Fruit fly (Drosophila melanogaster) whole organism, embryonic: ENCODE data around the gene CG13096.

Experiments used
- Ada2b ChIP-seq: fragments of 200-800 bp; sonication (Bioruptor generic); IDR thresholded peaks from 2 replicates; pipeline ENCODE4 v1.3.6; 2022; ENCODE audit warnings: missing biosample characterization, missing genetic modification characterization
- CG10274 ChIP-seq: fragments of 200-800 bp; sonication (Bioruptor generic); optimal IDR thresholded peaks from 3 replicates; lab custom pipeline; 2017; ENCODE audit warnings: missing biosample characterization, mild to moderate bottlenecking, missing genetic modification characterization
- CG11695 ChIP-seq: fragments of 200-800 bp; sonication (Bioruptor generic); IDR thresholded peaks from 3 replicates; pipeline ENCODE4 v1.3.6; 2022; ENCODE audit warnings: missing biosample characterization, missing genetic modification characterization
- CG11696 ChIP-seq: fragments of 200-800 bp; sonication (Bioruptor generic); IDR thresholded peaks from 2 replicates; pipeline ENCODE4 v1.3.6; 2022; ENCODE audit warnings: missing biosample characterization, missing genetic modification characterization
- CG14667 ChIP-seq: fragments of 200-800 bp; sonication (Bioruptor generic); IDR thresholded peaks from 2 replicates; pipeline ENCODE4 v1.3.6; 2022; ENCODE audit warnings: missing biosample characterization, missing genetic modification characterization
- CG17328 ChIP-seq: fragments of 200-800 bp; sonication (Bioruptor generic); IDR thresholded peaks from 2 replicates; pipeline ENCODE4 v1.3.6; 2022; ENCODE audit warnings: missing biosample characterization, missing genetic modification characterization
- CG17385 ChIP-seq: fragments of 200-800 bp; sonication (Bioruptor generic); optimal IDR thresholded peaks from 3 replicates; lab custom pipeline; 2018; ENCODE audit warnings: missing biosample characterization, mild to moderate bottlenecking, missing genetic modification characterization
- CG17802 ChIP-seq: fragments of 200-800 bp; sonication (Bioruptor generic); optimal IDR thresholded peaks from 2 replicates; lab custom pipeline; 2018; ENCODE audit warnings: missing biosample characterization, mild to moderate bottlenecking, missing genetic modification characterization, moderate library complexity
- CG2199 ChIP-seq: fragments of 200-800 bp; sonication (Bioruptor generic); IDR thresholded peaks from 3 replicates; pipeline ENCODE4 v1.3.6; 2022; ENCODE audit warnings: missing biosample characterization, missing genetic modification characterization
- CG2202 ChIP-seq: fragments of 200-800 bp; sonication (Bioruptor generic); optimal IDR thresholded peaks from 2 replicates; lab custom pipeline; 2018; ENCODE audit warnings: missing biosample characterization, mild to moderate bottlenecking, missing genetic modification characterization
- CG30431 ChIP-seq: fragments of 200-800 bp; sonication (Bioruptor generic); optimal IDR thresholded peaks from 2 replicates; lab custom pipeline; 2017; ENCODE audit warnings: missing biosample characterization, missing genetic modification characterization
- CG32772 ChIP-seq: fragments of 200-800 bp; sonication (Bioruptor generic); IDR thresholded peaks from 2 replicates; pipeline ENCODE4 v1.3.6; 2022; ENCODE audit warnings: missing biosample characterization, missing genetic modification characterization
- CG6272 ChIP-seq: fragments of 200-800 bp; sonication (Bioruptor generic); IDR thresholded peaks from 2 replicates; pipeline ENCODE4 v1.3.6; 2022; ENCODE audit warnings: missing biosample characterization, missing genetic modification characterization
- CG6654 ChIP-seq: fragments of 200-800 bp; sonication (Bioruptor generic); optimal IDR thresholded peaks from 2 replicates; lab custom pipeline; 2017; ENCODE audit warnings: missing biosample characterization, mild to moderate bottlenecking, missing genetic modification characterization
- CG7745 ChIP-seq: fragments of 200-800 bp; sonication (Bioruptor generic); optimal IDR thresholded peaks from 2 replicates; lab custom pipeline; 2018; ENCODE audit warnings: missing biosample characterization, mild to moderate bottlenecking, missing genetic modification characterization, moderate library complexity
- CG7987 ChIP-seq: fragments of 200-800 bp; sonication (Bioruptor generic); optimal IDR thresholded peaks from 2 replicates; lab custom pipeline; 2018; ENCODE audit warnings: missing biosample characterization, mild to moderate bottlenecking, missing genetic modification characterization, moderate library complexity
- CoRest ChIP-seq: fragments of 200-800 bp; sonication (Bioruptor generic); optimal IDR thresholded peaks from 3 replicates; lab custom pipeline; 2018; ENCODE audit warnings: missing biosample characterization, mild to moderate bottlenecking, missing genetic modification characterization, moderate library complexity
- Dbx ChIP-seq: fragments of 200-800 bp; sonication (Bioruptor generic); IDR thresholded peaks from 3 replicates; pipeline ENCODE4 v1.3.6; 2022; ENCODE audit warnings: missing biosample characterization, missing genetic modification characterization
- Dek ChIP-seq: fragments of 200-800 bp; sonication (Bioruptor generic); optimal IDR thresholded peaks from 3 replicates; lab custom pipeline; 2019; ENCODE audit warnings: missing biosample characterization, mild to moderate bottlenecking, missing genetic modification characterization, moderate library complexity
- E2f2 ChIP-seq: fragments of 200-800 bp; sonication (Bioruptor generic); IDR thresholded peaks from 2 replicates; pipeline ENCODE4 v1.3.6; 2022; ENCODE audit warnings: missing biosample characterization, missing genetic modification characterization
- Ets65A ChIP-seq: fragments of 200-800 bp; sonication (Bioruptor generic); peaks from one replicate; lab custom pipeline; 2016; ENCODE audit warnings: missing biosample characterization, missing genetic modification characterization
- Hmx ChIP-seq: fragments of 200-800 bp; sonication (Bioruptor generic); optimal IDR thresholded peaks from 2 replicates; lab custom pipeline; 2016; ENCODE audit warnings: missing biosample characterization, missing genetic modification characterization
- MBD-R2 ChIP-seq: fragments of 200-800 bp; sonication (Bioruptor generic); IDR thresholded peaks from 2 replicates; pipeline ENCODE4 v1.3.6; 2022; ENCODE audit warnings: missing biosample characterization, missing genetic modification characterization
- Med ChIP-seq: fragments of 200-800 bp; sonication (Bioruptor generic); peaks from one replicate; lab custom pipeline; 2016; ENCODE audit warnings: missing biosample characterization, missing genetic modification characterization, mild to moderate bottlenecking, inconsistent platforms, moderate library complexity
- NC2β ChIP-seq: fragments of 200-800 bp; sonication (Bioruptor generic); optimal IDR thresholded peaks from 2 replicates; lab custom pipeline; 2016; ENCODE audit warnings: missing biosample characterization, missing genetic modification characterization
- Neu2 ChIP-seq: fragments of 200-800 bp; sonication (Bioruptor generic); optimal IDR thresholded peaks from 3 replicates; lab custom pipeline; 2016; ENCODE audit warnings: missing biosample characterization, missing genetic modification characterization, borderline replicate concordance
- Pdp1 ChIP-seq, 2 experiments: fragments of 200-800 bp; sonication (Bioruptor generic); optimal IDR thresholded peaks; 3 replicates each; lab custom pipeline; 2016; ENCODE audit warnings: missing biosample characterization in 2 of 2, missing genetic modification characterization in 2 of 2, mild to moderate bottlenecking in 1 of 2, moderate library complexity in 1 of 2
- Spps ChIP-seq: fragments of 200-800 bp; sonication (Bioruptor generic); optimal IDR thresholded peaks from 2 replicates; lab custom pipeline; 2018; ENCODE audit warnings: missing biosample characterization, mild to moderate bottlenecking, missing genetic modification characterization
- bsh ChIP-seq, 2 experiments: fragments of 200-800 bp; sonication (Bioruptor generic); optimal IDR thresholded peaks; 2 replicates each; lab custom pipeline; 2017 to 2018; ENCODE audit warnings: mild to moderate bottlenecking in 2 of 2, missing biosample characterization in 2 of 2, missing genetic modification characterization in 2 of 2, moderate library complexity in 1 of 2
- cad ChIP-seq: fragments of >200 bp; optimal IDR thresholded peaks from 2 replicates; lab custom pipeline; 2017; ENCODE audit warnings: missing biosample characterization, missing genetic modification characterization
- chinmo ChIP-seq: fragments of 200-800 bp; sonication (Bioruptor generic); IDR thresholded peaks from 4 replicates; pipeline ENCODE4 v1.3.6; 2022; ENCODE audit warnings: missing biosample characterization, missing genetic modification characterization; ENCODE audit not compliant: partially characterized antibody
- croc ChIP-seq: fragments of 200-800 bp; sonication (Bioruptor generic); conservative IDR thresholded peaks from 3 replicates; pipeline ENCODE4 v1.3.6; 2022; ENCODE audit warnings: missing biosample characterization, missing genetic modification characterization
- crol ChIP-seq: fragments of 200-800 bp; sonication (Bioruptor generic); IDR thresholded peaks from 2 replicates; pipeline ENCODE4 v1.3.6; 2022; ENCODE audit warnings: missing biosample characterization, missing genetic modification characterization
- dmrt99B ChIP-seq: fragments of 200-800 bp; sonication (Bioruptor generic); optimal IDR thresholded peaks from 2 replicates; lab custom pipeline; 2018; ENCODE audit warnings: missing biosample characterization, mild to moderate bottlenecking, missing genetic modification characterization, moderate library complexity
- en ChIP-seq: fragments of 200-800 bp; sonication (Bioruptor generic); optimal IDR thresholded peaks from 2 replicates; lab custom pipeline; 2016; ENCODE audit warnings: missing biosample characterization, missing genetic modification characterization
- gro ChIP-seq: fragments of 200-800 bp; sonication (Bioruptor generic); optimal IDR thresholded peaks from 2 replicates; lab custom pipeline; 2016; ENCODE audit warnings: missing biosample characterization, missing genetic modification characterization
- p53 ChIP-seq: fragments of 200-800 bp; sonication (Bioruptor generic); optimal IDR thresholded peaks from 2 replicates; lab custom pipeline; 2016; ENCODE audit warnings: missing biosample characterization, missing genetic modification characterization
- pum ChIP-seq: fragments of 200-800 bp; sonication (Bioruptor generic); optimal IDR thresholded peaks from 2 replicates; lab custom pipeline; 2016; ENCODE audit warnings: missing biosample characterization, missing genetic modification characterization
- sens-2 ChIP-seq: fragments of 200-800 bp; sonication (Bioruptor generic); IDR thresholded peaks from 2 replicates; pipeline ENCODE4 v1.3.6; 2022; ENCODE audit warnings: missing biosample characterization, missing genetic modification characterization
- zf30C ChIP-seq: fragments of 200-800 bp; sonication (Bioruptor generic); optimal IDR thresholded peaks from 3 replicates; lab custom pipeline; 2018; ENCODE audit warnings: missing biosample characterization, mild to moderate bottlenecking, missing genetic modification characterization
- zfh1 ChIP-seq: fragments of 200-800 bp; sonication (Bioruptor generic); IDR thresholded peaks from 3 replicates; pipeline ENCODE4 v1.3.6; 2022; ENCODE audit warnings: missing biosample characterization, missing genetic modification characterization

The CG13096 gene

dm6 chr2L:8528318-8528717 lies 16.7 kb upstream of the CG13096 start, which contains the start of the genes lmgA and lmgB (continued):
- no peak for TF ChIP-seq CG11695 (GFP tag; lab: Robert Waterston, UW)
- TF ChIP-seq CG30431: no peak
- TF ChIP-seq gro (GFP tag; lab: Kevin White, UChicago): peak; percentile 30
- TF ChIP-seq pum (GFP tag; lab: Kevin White, UChicago): no peak
- no peak for TF ChIP-seq Neu2 (GFP tag; lab: Kevin White, UChicago)
- no peak for TF ChIP-seq en
- 0 out of 2 replicates have a peak, but pooled peaks have one; percentile 17 for TF ChIP-seq Ada2b (GFP tag; lab: Robert Waterston, UW)
- no peak for TF ChIP-seq Hmx (GFP tag; lab: Kevin White, UChicago)
- TF ChIP-seq dmrt99B (tag; lab: Kevin White, UChicago): no peak
- TF ChIP-seq chinmo (GFP tag; lab: Robert Waterston, UW): peak; percentile 46; the same call in 3 of the 4 replicates
- TF ChIP-seq NC2β (GFP tag; lab: Kevin White, UChicago): no peak
- TF ChIP-seq E2f2 (GFP tag; lab: Robert Waterston, UW): peak; percentile 91
- no peak for TF ChIP-seq CG7987 (GFP tag; lab: Kevin White, UChicago)
- TF ChIP-seq CG17328 (GFP tag; lab: Robert Waterston, UW): no peak
- no peak for TF ChIP-seq CG6654 (GFP tag; lab: Kevin White, UChicago)
- TF ChIP-seq cad (GFP tag; lab: Kevin White, UChicago): no peak
- TF ChIP-seq Dbx (GFP tag; lab: Robert Waterston, UW): peak; percentile 46; the same call in 1 of the 3 replicates
- no peak for TF ChIP-seq crol
- no peak for TF ChIP-seq CG17385 (GFP tag; lab: Kevin White, UChicago)
- no peak for TF ChIP-seq CG17802
- no peak for TF ChIP-seq sens-2 (GFP tag; lab: Robert Waterston, UW)
- TF ChIP-seq CG7745: no peak
- no peak for TF ChIP-seq Spps (tag; lab: Kevin White, UChicago)
- TF ChIP-seq CG11696: 0 out of 2 replicates have a peak, but pooled peaks have one; percentile 7
- no peak for TF ChIP-seq CG32772 (GFP tag; lab: Robert Waterston, UW)
- no peak for TF ChIP-seq CG2202 (tag; lab: Kevin White, UChicago)
- TF ChIP-seq Dek (tag; lab: Kevin White, UChicago): peak; percentile 41
- TF ChIP-seq bsh (GFP tag; optimal IDR thresholded peaks at IDR 0.05; lab: Kevin White, UChicago): peak in 1 of 2 experiments; percentile 29
- peak; percentile 50 for TF ChIP-seq CoRest (tag; lab: Kevin White, UChicago)
- TF ChIP-seq croc: no peak
- TF ChIP-seq CG14667 (GFP tag; lab: Robert Waterston, UW): no peak
- no peak; the same call in 1 of the 2 replicates for TF ChIP-seq CG6272 (GFP tag; lab: Robert Waterston, UW)

DNA sequence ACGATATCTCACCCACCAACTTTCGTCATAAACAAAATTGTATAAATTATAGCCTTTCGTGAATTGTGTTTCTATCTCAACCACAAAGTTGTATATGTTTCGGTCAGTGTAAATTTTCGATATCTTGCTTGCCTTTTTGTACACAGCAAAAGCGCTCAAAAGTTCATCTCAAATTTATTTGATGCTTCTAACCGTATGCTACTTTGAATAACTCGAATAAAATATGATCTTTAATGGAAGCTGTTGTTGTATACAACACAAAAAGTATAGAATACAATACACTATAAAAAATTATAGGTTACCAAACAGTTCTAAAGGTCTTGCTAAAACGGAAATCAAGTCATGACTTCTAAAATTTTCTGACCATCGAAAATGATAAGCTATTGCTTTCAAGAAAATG lies 13.3 kb upstream of the CG13096 start:
- TF ChIP-seq zf30C (GFP tag; lab: Kevin White, UChicago) (peak; percentile 2), Pdp1 (GFP tag; optimal IDR thresholded peaks at IDR 0.05; lab: Kevin White, UChicago) (peak in 1 of 2 experiments; percentile 71), p53 (no peak), Ets65A (peak; percentile 61)
- TF ChIP-seq, all 482 proteins: peak for 3

dm6 chr2L:8522781-8523180 lies 11.1 kb upstream of the CG13096 start:
- TF ChIP-seq MBD-R2 (0 out of 2 replicates have a peak, but pooled peaks have one; percentile 8), CG10274 (GFP tag; lab: Kevin White, UChicago) (no peak), Med (peak; percentile 14), CG2199 (GFP tag; lab: Robert Waterston, UW) (0 out of 3 replicates have a peak, but pooled peaks have one; percentile 51), zfh1 (GFP tag; lab: Robert Waterston, UW) (0 out of 3 replicates have a peak, but pooled peaks have one; percentile 7)
- TF ChIP-seq, all 482 proteins: peak for 4
